Worm (Caenorhabditis elegans) whole organism, young adult: ENCODE measurements around the gene nck-1.

Experiments used
- C06A6.2 ChIP-seq: fragments of 200-800 bp; sonication (Bioruptor generic); conservative IDR thresholded peaks from 2 replicates; pipeline ENCODE4 v1.3.6; 2022; ENCODE audit warnings: missing genetic modification characterization, missing compliant biosample characterization
- F23B12.7 ChIP-seq: sonication (generic microtip); optimal IDR thresholded peaks from 2 replicates; lab custom pipeline; 2017; ENCODE audit warnings: missing genetic modification characterization, mild to moderate bottlenecking, missing compliant biosample characterization, antibody characterized with exemption, moderate library complexity; ENCODE audit not compliant: insufficient read depth
- F57A8.1 ChIP-seq: fragments of 200-800 bp; sonication (Bioruptor generic); optimal IDR thresholded peaks from 2 replicates; lab custom pipeline; 2018; ENCODE audit warnings: mild to moderate bottlenecking, missing genetic modification characterization, moderate library complexity, missing compliant biosample characterization
- K12H6.12 ChIP-seq: fragments of 200-800 bp; sonication (Bioruptor generic); optimal IDR thresholded peaks from 2 replicates; lab custom pipeline; 2018; ENCODE audit warnings: mild to moderate bottlenecking, missing genetic modification characterization, missing compliant biosample characterization
- T26A5.8 ChIP-seq: sonication (generic microtip); optimal IDR thresholded peaks from 2 replicates; lab custom pipeline; 2016; ENCODE audit warnings: missing genetic modification characterization, missing compliant biosample characterization
- Y95B8A.8 ChIP-seq: fragments of 200-800 bp; sonication (Bioruptor generic); IDR thresholded peaks from 2 replicates; pipeline ENCODE4 v1.3.6; 2022; ENCODE audit warnings: missing genetic modification reagents, missing genetic modification characterization, missing compliant biosample characterization
- ZK185.1 ChIP-seq: sonication (generic microtip); optimal IDR thresholded peaks from 2 replicates; lab custom pipeline; 2016; ENCODE audit warnings: mild to moderate bottlenecking, missing genetic modification characterization, missing compliant biosample characterization; ENCODE audit not compliant: poor library complexity, severe bottlenecking
- akir-1 ChIP-seq: fragments of 200-800 bp; sonication (Bioruptor generic); optimal IDR thresholded peaks from 2 replicates; lab custom pipeline; 2018; ENCODE audit warnings: mild to moderate bottlenecking, missing genetic modification characterization, moderate library complexity, missing compliant biosample characterization
- ama-1 ChIP-seq, 3 experiments: fragments of 150-350 bp in 1 of 3; sonication (generic microtip) in 2 of 3; optimal IDR thresholded peaks; 2 replicates each; lab custom pipeline; 2014 to 2018; ENCODE audit warnings: missing biosample characterization in 2 of 3, missing genetic modification characterization in 2 of 3, missing genetic modification reagents in 2 of 3
- aptf-3 ChIP-seq: fragments of 200-800 bp; sonication (Bioruptor generic); IDR thresholded peaks from 2 replicates; pipeline ENCODE4 v1.3.6; 2022; ENCODE audit warnings: missing genetic modification characterization, missing compliant biosample characterization
- bed-1 ChIP-seq: fragments of 200-800 bp; sonication (Bioruptor generic); IDR thresholded peaks from 2 replicates; pipeline ENCODE4 v1.3.6; 2022; ENCODE audit warnings: missing genetic modification reagents, missing genetic modification characterization, missing compliant biosample characterization
- bed-2 ChIP-seq: fragments of 200-800 bp; sonication (Bioruptor generic); IDR thresholded peaks from 2 replicates; pipeline ENCODE4 v1.3.6; 2022; ENCODE audit warnings: missing genetic modification reagents, missing genetic modification characterization, missing compliant biosample characterization
- ccch-3 ChIP-seq: fragments of 200-800 bp; sonication (Bioruptor generic); optimal IDR thresholded peaks from 2 replicates; lab custom pipeline; 2018; ENCODE audit warnings: mild to moderate bottlenecking, missing genetic modification characterization, missing compliant biosample characterization
- cebp-2 ChIP-seq: fragments of 200-800 bp; sonication (Bioruptor generic); IDR thresholded peaks from 2 replicates; pipeline ENCODE4 v1.3.6; 2022; ENCODE audit warnings: missing genetic modification characterization, missing compliant biosample characterization
- ceh-58 ChIP-seq: fragments of 200-800 bp; sonication (Bioruptor generic); IDR thresholded peaks from 2 replicates; pipeline ENCODE4 v1.3.6; 2022; ENCODE audit warnings: missing genetic modification characterization, missing compliant biosample characterization
- ceh-91 ChIP-seq: fragments of 200-800 bp; sonication (Bioruptor generic); IDR thresholded peaks from 2 replicates; pipeline ENCODE4 v1.3.6; 2022; ENCODE audit warnings: missing genetic modification reagents, missing genetic modification characterization, missing compliant biosample characterization
- dpff-1 ChIP-seq: sonication (generic microtip); optimal IDR thresholded peaks from 2 replicates; lab custom pipeline; 2017; ENCODE audit warnings: mild to moderate bottlenecking, missing genetic modification characterization, missing compliant biosample characterization
- dpl-1 ChIP-seq: fragments of 150-350 bp; optimal IDR thresholded peaks from 2 replicates; lab custom pipeline; 2014; ENCODE audit warnings: missing biosample characterization, missing genetic modification reagents, missing genetic modification characterization
- efl-1 ChIP-seq: fragments of 150-350 bp; optimal IDR thresholded peaks from 2 replicates; lab custom pipeline; 2014; ENCODE audit warnings: missing biosample characterization, missing genetic modification reagents, missing genetic modification characterization
- egl-18 ChIP-seq: fragments of 200-800 bp; sonication (Bioruptor generic); IDR thresholded peaks from 2 replicates; pipeline ENCODE4 v1.3.6; 2022; ENCODE audit warnings: missing genetic modification reagents, missing genetic modification characterization, missing compliant biosample characterization
- ekl-4 ChIP-seq: fragments of 200-800 bp; sonication (Bioruptor generic); IDR thresholded peaks from 2 replicates; pipeline ENCODE4 v1.3.6; 2022; ENCODE audit warnings: missing genetic modification reagents, missing genetic modification characterization, missing compliant biosample characterization
- ets-4 ChIP-seq: fragments of 200-800 bp; sonication (Bioruptor generic); optimal IDR thresholded peaks from 2 replicates; lab custom pipeline; 2018; ENCODE audit warnings: mild to moderate bottlenecking, missing genetic modification characterization, missing compliant biosample characterization
- hlh-12 ChIP-seq: sonication (generic microtip); optimal IDR thresholded peaks from 2 replicates; lab custom pipeline; 2016; ENCODE audit warnings: missing genetic modification characterization, missing compliant biosample characterization
- hlh-26 ChIP-seq: fragments of 200-800 bp; sonication (Bioruptor generic); conservative IDR thresholded peaks from 2 replicates; pipeline ENCODE4 v1.3.6; 2022; ENCODE audit warnings: missing genetic modification reagents, missing genetic modification characterization, missing compliant biosample characterization
- hmg-20 ChIP-seq: fragments of 200-800 bp; sonication (Bioruptor generic); IDR thresholded peaks from 2 replicates; pipeline ENCODE4 v1.3.6; 2022; ENCODE audit warnings: missing genetic modification reagents, missing genetic modification characterization, missing compliant biosample characterization
- hrde-1 ChIP-seq: sonication (generic microtip); optimal IDR thresholded peaks from 2 replicates; lab custom pipeline; 2016; ENCODE audit warnings: missing genetic modification characterization, mild to moderate bottlenecking, missing compliant biosample characterization, moderate library complexity, missing genotype, missing genetic modification reagents, borderline replicate concordance
- let-526 ChIP-seq: fragments of 200-800 bp; sonication (Bioruptor generic); IDR thresholded peaks from 2 replicates; pipeline ENCODE4 v1.3.6; 2022; ENCODE audit warnings: missing genetic modification reagents, missing genetic modification characterization, missing compliant biosample characterization
- lir-1 ChIP-seq: fragments of 200-800 bp; sonication (Bioruptor generic); conservative IDR thresholded peaks from 2 replicates; pipeline ENCODE4 v1.3.6; 2022; ENCODE audit warnings: missing genetic modification reagents, missing genetic modification characterization, missing compliant biosample characterization
- mes-4 ChIP-seq: sonication (generic microtip); optimal IDR thresholded peaks from 2 replicates; lab custom pipeline; 2016; ENCODE audit warnings: missing genotype, missing genetic modification characterization, missing compliant biosample characterization
- mxl-1 ChIP-seq: sonication (generic microtip); optimal IDR thresholded peaks from 2 replicates; lab custom pipeline; 2016; ENCODE audit warnings: missing genetic modification characterization, missing compliant biosample characterization
- nfya-1 ChIP-seq: sonication (generic microtip); optimal IDR thresholded peaks from 2 replicates; lab custom pipeline; 2017; ENCODE audit warnings: antibody characterized with exemption, missing compliant biosample characterization, missing genetic modification characterization, borderline replicate concordance; ENCODE audit not compliant: insufficient read depth
- nfyb-1 ChIP-seq: fragments of 200-800 bp; sonication (Bioruptor generic); IDR thresholded peaks from 2 replicates; pipeline ENCODE4 v1.3.6; 2022; ENCODE audit warnings: missing genetic modification reagents, missing genetic modification characterization, missing compliant biosample characterization
- nhr-120 ChIP-seq: fragments of 200-800 bp; sonication (Bioruptor generic); IDR thresholded peaks from 2 replicates; pipeline ENCODE4 v1.3.6; 2022; ENCODE audit warnings: missing genetic modification characterization, missing compliant biosample characterization
- nhr-80 ChIP-seq: sonication (generic microtip); optimal IDR thresholded peaks from 2 replicates; lab custom pipeline; 2016; ENCODE audit warnings: missing genetic modification characterization, missing compliant biosample characterization
- nhr-90 ChIP-seq: sonication (generic microtip); optimal IDR thresholded peaks from 2 replicates; lab custom pipeline; 2016; ENCODE audit warnings: missing genotype, mild to moderate bottlenecking, missing genetic modification characterization, missing compliant biosample characterization
- pbrm-1 ChIP-seq: fragments of 200-800 bp; sonication (Bioruptor generic); IDR thresholded peaks from 2 replicates; pipeline ENCODE4 v1.3.6; 2022; ENCODE audit warnings: missing genetic modification reagents, missing genetic modification characterization, missing compliant biosample characterization
- rcor-1 ChIP-seq: fragments of 200-800 bp; sonication (Bioruptor generic); IDR thresholded peaks from 2 replicates; pipeline ENCODE4 v1.3.6; 2022; ENCODE audit warnings: missing genetic modification reagents, missing genetic modification characterization, missing compliant biosample characterization
- snpc-1.3 ChIP-seq: sonication (generic microtip); optimal IDR thresholded peaks from 2 replicates; lab custom pipeline; 2017; ENCODE audit warnings: missing genetic modification characterization, mild to moderate bottlenecking, missing compliant biosample characterization, antibody characterized with exemption, moderate library complexity, missing genotype, missing genetic modification reagents; ENCODE audit not compliant: insufficient read depth
- snpc-3.4 ChIP-seq: sonication (generic microtip); optimal IDR thresholded peaks from 2 replicates; lab custom pipeline; 2017; ENCODE audit warnings: missing genetic modification characterization, mild to moderate bottlenecking, missing compliant biosample characterization, antibody characterized with exemption, moderate library complexity, missing genotype, missing genetic modification reagents
- snpc-4 ChIP-seq, 5 experiments: fragments of 150-350 bp in 1 of 5; sonication (generic microtip) in 4 of 5; optimal IDR thresholded peaks; 2 replicates each; lab custom pipeline; 2014 to 2018; ENCODE audit warnings: missing genetic modification characterization in 5 of 5, missing biosample characterization in 3 of 5, antibody characterized with exemption in 2 of 5, mild to moderate bottlenecking in 2 of 5, missing compliant biosample characterization in 2 of 5, missing genotype in 2 of 5, moderate library complexity in 2 of 5, missing genetic modification reagents in 1 of 5
- tlf-1 ChIP-seq: fragments of 200-800 bp; sonication (Bioruptor generic); optimal IDR thresholded peaks from 2 replicates; lab custom pipeline; 2018; ENCODE audit warnings: mild to moderate bottlenecking, missing genetic modification characterization, missing compliant biosample characterization
- unc-62 ChIP-seq: fragments of 150-350 bp; optimal IDR thresholded peaks from 2 replicates; lab custom pipeline; 2014; ENCODE audit warnings: missing biosample characterization, missing genetic modification reagents, missing genetic modification characterization
- zfh-2 ChIP-seq: fragments of 200-800 bp; sonication (Bioruptor generic); conservative IDR thresholded peaks from 2 replicates; pipeline ENCODE4 v1.3.6; 2022; ENCODE audit warnings: missing genetic modification reagents, missing genetic modification characterization, missing compliant biosample characterization
- ztf-18 ChIP-seq: sonication (generic microtip); optimal IDR thresholded peaks from 2 replicates; lab custom pipeline; 2016; ENCODE audit warnings: missing genotype, mild to moderate bottlenecking, missing genetic modification characterization, missing compliant biosample characterization

nck-1 gene

ce11 chrX:4131354-4131753, 21.9 kb downstream of the nck-1 start:
- no peak for TF ChIP-seq dpl-1 (GFP tag; lab: Kevin White, UChicago)
- no peak for TF ChIP-seq F57A8.1
- TF ChIP-seq aptf-3 (GFP tag; lab: Robert Waterston, UW) = no peak
- no peak for TF ChIP-seq ztf-18 (tag; lab: Kevin White, UChicago)
- no peak for TF ChIP-seq hlh-26 (GFP tag; lab: Robert Waterston, UW)
- TF ChIP-seq snpc-1.3 (tag; lab: Kevin White, UChicago) = no peak
- TF ChIP-seq mes-4 (tag; lab: Kevin White, UChicago) = no peak
- TF ChIP-seq snpc-3.4 (tag; lab: Kevin White, UChicago) = no peak
- TF ChIP-seq hrde-1 (tag; lab: Kevin White, UChicago) = no peak
- TF ChIP-seq nfya-1 (tag; lab: Kevin White, UChicago) = no peak
- no peak for TF ChIP-seq efl-1 (GFP tag; lab: Kevin White, UChicago)
- no peak for TF ChIP-seq hlh-12 (tag; lab: Kevin White, UChicago)
- no peak for TF ChIP-seq K12H6.12 (tag; lab: Kevin White, UChicago)
- no peak for TF ChIP-seq ama-1 (optimal IDR thresholded peaks at IDR 0.05; lab: Kevin White, UChicago)
- TF ChIP-seq ama-1 (GFP tag; optimal IDR thresholded peaks at IDR 0.05; lab: Kevin White, UChicago) = no peak
- TF ChIP-seq mxl-1 = no peak
- no peak for TF ChIP-seq ccch-3 (GFP tag; lab: Kevin White, UChicago)
- TF ChIP-seq, all 124 proteins: peak for 0

ce11 chrX:4128684-4129083, 24.6 kb downstream of the nck-1 start:
- TF ChIP-seq cebp-2 (no peak), ets-4 (GFP tag; lab: Kevin White, UChicago) (no peak), dpff-1 (tag; lab: Kevin White, UChicago) (no peak), bed-2 (GFP tag; lab: Robert Waterston, UW) (no peak), bed-1 (GFP tag; lab: Robert Waterston, UW) (no peak), Y95B8A.8 (GFP tag; lab: Robert Waterston, UW) (no peak), ekl-4 (GFP tag; lab: Robert Waterston, UW) (no peak), T26A5.8 (tag; lab: Kevin White, UChicago) (no peak), unc-62 (GFP tag; lab: Kevin White, UChicago) (no peak), nhr-80 (tag; lab: Kevin White, UChicago) (no peak), C06A6.2 (GFP tag; lab: Robert Waterston, UW) (no peak), snpc-4 (GFP tag; optimal IDR thresholded peaks at IDR 0.05; lab: Kevin White, UChicago) (no peak), snpc-4 (tag; optimal IDR thresholded peaks at IDR 0.05; lab: Kevin White, UChicago) (no peak), rcor-1 (GFP tag; lab: Robert Waterston, UW) (no peak)

- TF ChIP-seq lir-1 (no peak), pbrm-1 (GFP tag; lab: Robert Waterston, UW) (no peak)
Measured at ce11 chrX:4125165-4125803, 28.0 kb downstream of the nck-1 start.

ce11 chrX:4123368-4123767, 29.9 kb downstream of the nck-1 start:
- TF ChIP-seq nfyb-1 (GFP tag; lab: Robert Waterston, UW) (no peak), tlf-1 (GFP tag; lab: Kevin White, UChicago) (no peak), ZK185.1 (tag; lab: Kevin White, UChicago) (no peak), nhr-90 (no peak), akir-1 (GFP tag; lab: Kevin White, UChicago) (no peak), ceh-58 (no peak), F23B12.7 (tag; lab: Kevin White, UChicago) (no peak), nhr-120 (GFP tag; lab: Robert Waterston, UW) (no peak), zfh-2 (GFP tag; lab: Robert Waterston, UW) (no peak), ceh-91 (GFP tag; lab: Robert Waterston, UW) (no peak), egl-18 (GFP tag; lab: Robert Waterston, UW) (no peak), let-526 (GFP tag; lab: Robert Waterston, UW) (no peak), hlh-12 (tag; lab: Kevin White, UChicago) (no peak), hmg-20 (GFP tag; lab: Robert Waterston, UW) (no peak)
